Fruit fly (Drosophila melanogaster) whole organism, embryonic: Measurements from ENCODE around the gene ZnT77C.

Experiments used
- Asciz ChIP-seq: fragments of 200-800 bp; sonication (Bioruptor generic); optimal IDR thresholded peaks from 2 replicates; lab custom pipeline; 2017; ENCODE audit warnings: missing biosample characterization, mild to moderate bottlenecking, missing genetic modification characterization, missing genetic modification reagents
- CG10321 ChIP-seq: fragments of 200-800 bp; sonication (Bioruptor generic); IDR thresholded peaks from 2 replicates; pipeline ENCODE4 v1.3.6; 2022; ENCODE audit warnings: missing biosample characterization, missing genetic modification characterization
- CG11398 ChIP-seq: fragments of 200-800 bp; sonication (Bioruptor generic); optimal IDR thresholded peaks from 2 replicates; lab custom pipeline; 2016; ENCODE audit warnings: missing biosample characterization, missing genetic modification characterization
- CG12104 ChIP-seq: fragments of 200-800 bp; sonication (Bioruptor generic); optimal IDR thresholded peaks from 3 replicates; lab custom pipeline; 2016; ENCODE audit warnings: missing biosample characterization, missing genetic modification characterization
- CG13123 ChIP-seq: fragments of 200-800 bp; sonication (Bioruptor generic); optimal IDR thresholded peaks from 2 replicates; lab custom pipeline; 2016; ENCODE audit warnings: missing biosample characterization, missing genetic modification characterization
- CG14860 ChIP-seq: fragments of 200-800 bp; sonication (Bioruptor generic); IDR thresholded peaks from 3 replicates; pipeline ENCODE4 v1.3.6; 2022; ENCODE audit warnings: missing biosample characterization, missing genetic modification characterization; ENCODE audit not compliant: partially characterized antibody
- CG15514 ChIP-seq: fragments of 200-800 bp; sonication (Bioruptor generic); optimal IDR thresholded peaks from 3 replicates; lab custom pipeline; 2017; ENCODE audit warnings: missing biosample characterization, missing genetic modification characterization, mild to moderate bottlenecking, moderate library complexity, missing genetic modification reagents
- CG2889 ChIP-seq: fragments of 200-800 bp; sonication (Bioruptor generic); IDR thresholded peaks from 3 replicates; pipeline ENCODE4 v1.3.6; 2022; ENCODE audit warnings: missing biosample characterization, missing genetic modification characterization
- CG32532 ChIP-seq: fragments of 200-800 bp; sonication (Bioruptor generic); IDR thresholded peaks from 2 replicates; pipeline ENCODE4 v1.3.6; 2022; ENCODE audit warnings: missing biosample characterization, missing genetic modification characterization
- CG33213 ChIP-seq: fragments of 200-800 bp; sonication (Bioruptor generic); optimal IDR thresholded peaks from 3 replicates; lab custom pipeline; 2016; ENCODE audit warnings: missing biosample characterization, missing genetic modification characterization
- CG34224 ChIP-seq: fragments of 200-800 bp; sonication (Bioruptor generic); IDR thresholded peaks from 3 replicates; pipeline ENCODE4 v1.3.6; 2022; ENCODE audit warnings: missing biosample characterization, missing genetic modification characterization; ENCODE audit not compliant: partially characterized antibody
- CG3995 ChIP-seq: fragments of 200-800 bp; sonication (Bioruptor generic); optimal IDR thresholded peaks from 3 replicates; lab custom pipeline; 2016; ENCODE audit warnings: missing biosample characterization, missing genetic modification characterization
- CG42726 ChIP-seq: fragments of 200-800 bp; sonication (Bioruptor generic); IDR thresholded peaks from 2 replicates; pipeline ENCODE4 v1.3.6; 2022; ENCODE audit warnings: missing biosample characterization, missing genetic modification characterization; ENCODE audit not compliant: partially characterized antibody
- CG4820 ChIP-seq: fragments of 200-800 bp; sonication (Bioruptor generic); optimal IDR thresholded peaks from 3 replicates; lab custom pipeline; 2016; ENCODE audit warnings: missing biosample characterization, missing genetic modification characterization
- CG6791 ChIP-seq: fragments of 200-800 bp; sonication (Bioruptor generic); IDR thresholded peaks from 3 replicates; pipeline ENCODE4 v1.3.6; 2022; ENCODE audit warnings: missing biosample characterization, missing genetic modification characterization; ENCODE audit not compliant: partially characterized antibody
- CG8359 ChIP-seq: fragments of 200-800 bp; sonication (Bioruptor generic); optimal IDR thresholded peaks from 2 replicates; lab custom pipeline; 2017; ENCODE audit warnings: missing biosample characterization, mild to moderate bottlenecking, missing genetic modification characterization, borderline replicate concordance
- CrebB ChIP-seq: fragments of 200-800 bp; sonication (Bioruptor generic); optimal IDR thresholded peaks from 3 replicates; lab custom pipeline; 2018; ENCODE audit warnings: missing biosample characterization, mild to moderate bottlenecking, missing genetic modification characterization
- D ChIP-seq, 2 experiments: fragments of 200-800 bp in 1 of 2; fragments of >200 bp in 1 of 2; sonication (Bioruptor generic) in 1 of 2; optimal IDR thresholded peaks; 2 replicates in 1 of 2; 3 replicates in 1 of 2; lab custom pipeline; 2017; ENCODE audit warnings: mild to moderate bottlenecking in 1 of 2, missing biosample characterization in 1 of 2, missing genetic modification characterization in 1 of 2, missing genetic modification reagents in 1 of 2
- Dll ChIP-seq: fragments of 200-800 bp; sonication (Bioruptor generic); IDR thresholded peaks from 4 replicates; pipeline ENCODE4 v1.3.6; 2022; ENCODE audit warnings: missing biosample characterization, missing genetic modification characterization; ENCODE audit not compliant: partially characterized antibody
- HLH4C ChIP-seq: fragments of 200-800 bp; sonication (Bioruptor generic); IDR thresholded peaks from 3 replicates; pipeline ENCODE4 v1.3.6; 2022; ENCODE audit warnings: missing biosample characterization, missing genetic modification characterization; ENCODE audit not compliant: partially characterized antibody
- Hr51 ChIP-seq, 2 experiments: fragments of 200-800 bp; sonication (Bioruptor generic); optimal IDR thresholded peaks; 2 replicates in 1 of 2; 3 replicates in 1 of 2; lab custom pipeline; 2016 to 2018; ENCODE audit warnings: missing biosample characterization in 2 of 2, missing genetic modification characterization in 2 of 2, mild to moderate bottlenecking in 1 of 2, moderate library complexity in 1 of 2
- Lim3 ChIP-seq: fragments of 200-800 bp; sonication (Bioruptor generic); IDR thresholded peaks from 2 replicates; pipeline ENCODE4 v1.3.6; 2022; ENCODE audit warnings: missing biosample characterization, missing genetic modification characterization
- NC2β ChIP-seq: fragments of 200-800 bp; sonication (Bioruptor generic); optimal IDR thresholded peaks from 2 replicates; lab custom pipeline; 2016; ENCODE audit warnings: missing biosample characterization, missing genetic modification characterization
- Rfx ChIP-seq: fragments of 200-800 bp; sonication (Bioruptor generic); IDR thresholded peaks from 2 replicates; pipeline ENCODE4 v1.3.6; 2022; ENCODE audit warnings: missing biosample characterization, missing genetic modification characterization
- ab ChIP-seq: fragments of 200-800 bp; sonication (Bioruptor generic); optimal IDR thresholded peaks from 2 replicates; lab custom pipeline; 2016; ENCODE audit warnings: missing biosample characterization, missing genetic modification characterization
- ase ChIP-seq: fragments of 200-800 bp; sonication (Bioruptor generic); IDR thresholded peaks from 3 replicates; pipeline ENCODE4 v1.3.6; 2022; ENCODE audit warnings: missing biosample characterization, missing genetic modification characterization
- ato ChIP-seq: fragments of 200-800 bp; sonication (Bioruptor generic); IDR thresholded peaks from 2 replicates; pipeline ENCODE4 v1.3.6; 2022; ENCODE audit warnings: missing biosample characterization, missing genetic modification characterization; ENCODE audit not compliant: partially characterized antibody
- az2 ChIP-seq: fragments of 200-800 bp; sonication (Bioruptor generic); optimal IDR thresholded peaks from 3 replicates; lab custom pipeline; 2016; ENCODE audit warnings: missing biosample characterization, missing genetic modification characterization
- bcd ChIP-seq: fragments of 200-800 bp; sonication (Bioruptor generic); optimal IDR thresholded peaks from 2 replicates; lab custom pipeline; 2017; ENCODE audit warnings: missing biosample characterization, mild to moderate bottlenecking, missing genetic modification characterization
- btn ChIP-seq: fragments of 200-800 bp; sonication (Bioruptor generic); optimal IDR thresholded peaks from 2 replicates; lab custom pipeline; 2016; ENCODE audit warnings: missing biosample characterization, missing genetic modification characterization
- grn ChIP-seq: fragments of 200-800 bp; sonication (Bioruptor generic); optimal IDR thresholded peaks from 3 replicates; lab custom pipeline; 2017; ENCODE audit warnings: missing biosample characterization, missing genetic modification characterization
- hb ChIP-seq: fragments of 200-800 bp; sonication (Bioruptor generic); IDR thresholded peaks from 3 replicates; pipeline ENCODE4 v1.3.6; 2022; ENCODE audit warnings: missing biosample characterization, missing genetic modification characterization; ENCODE audit not compliant: partially characterized antibody
- lab ChIP-seq: fragments of 200-800 bp; sonication (Bioruptor generic); optimal IDR thresholded peaks from 3 replicates; lab custom pipeline; 2017; ENCODE audit warnings: missing biosample characterization, missing genetic modification characterization, mild to moderate bottlenecking, moderate library complexity, missing genetic modification reagents
- mld ChIP-seq: fragments of 200-800 bp; sonication (Bioruptor generic); IDR thresholded peaks from 3 replicates; pipeline ENCODE4 v1.3.6; 2022; ENCODE audit warnings: missing biosample characterization, missing genetic modification characterization; ENCODE audit not compliant: partially characterized antibody
- nau ChIP-seq: fragments of 200-800 bp; sonication (Bioruptor generic); optimal IDR thresholded peaks from 3 replicates; lab custom pipeline; 2017; ENCODE audit warnings: missing biosample characterization, mild to moderate bottlenecking, missing genetic modification characterization, missing genetic modification reagents
- nerfin-1 ChIP-seq: fragments of 200-800 bp; sonication (Bioruptor generic); optimal IDR thresholded peaks from 3 replicates; lab custom pipeline; 2019; ENCODE audit warnings: missing biosample characterization, mild to moderate bottlenecking, missing genetic modification characterization, moderate library complexity
- nerfin-2 ChIP-seq: fragments of 200-800 bp; sonication (Bioruptor generic); IDR thresholded peaks from 2 replicates; pipeline ENCODE4 v1.3.6; 2022; ENCODE audit warnings: missing biosample characterization, missing genetic modification characterization; ENCODE audit not compliant: partially characterized antibody
- pros ChIP-seq: fragments of 200-800 bp; sonication (Bioruptor generic); optimal IDR thresholded peaks from 3 replicates; lab custom pipeline; 2019; ENCODE audit warnings: missing biosample characterization, mild to moderate bottlenecking, missing genetic modification characterization, moderate library complexity
- ro ChIP-seq: fragments of 200-800 bp; sonication (Bioruptor generic); IDR thresholded peaks from 2 replicates; pipeline ENCODE4 v1.3.6; 2022; ENCODE audit warnings: missing biosample characterization, missing genetic modification characterization
- row ChIP-seq: fragments of 200-800 bp; sonication (Bioruptor generic); IDR thresholded peaks from 3 replicates; pipeline ENCODE4 v1.3.6; 2022; ENCODE audit warnings: missing biosample characterization, missing genetic modification characterization
- sens ChIP-seq: fragments of 200-800 bp; sonication (Bioruptor generic); peaks from one replicate; lab custom pipeline; 2016; ENCODE audit warnings: missing biosample characterization, missing genetic modification characterization
- tna ChIP-seq: fragments of 200-800 bp; sonication (Bioruptor generic); IDR thresholded peaks from 2 replicates; pipeline ENCODE4 v1.3.6; 2022; ENCODE audit warnings: missing biosample characterization, missing genetic modification characterization; ENCODE audit not compliant: partially characterized antibody
- trem ChIP-seq: fragments of 200-800 bp; optimal IDR thresholded peaks from 3 replicates; lab custom pipeline; 2019; ENCODE audit warnings: missing biosample characterization, mild to moderate bottlenecking, missing genetic modification characterization, moderate library complexity
- vnd ChIP-seq: fragments of 200-800 bp; sonication (Bioruptor generic); IDR thresholded peaks from 3 replicates; pipeline ENCODE4 v1.3.6; 2022; ENCODE audit warnings: missing biosample characterization, missing genetic modification characterization; ENCODE audit not compliant: partially characterized antibody

Gene ZnT77C

DNA sequence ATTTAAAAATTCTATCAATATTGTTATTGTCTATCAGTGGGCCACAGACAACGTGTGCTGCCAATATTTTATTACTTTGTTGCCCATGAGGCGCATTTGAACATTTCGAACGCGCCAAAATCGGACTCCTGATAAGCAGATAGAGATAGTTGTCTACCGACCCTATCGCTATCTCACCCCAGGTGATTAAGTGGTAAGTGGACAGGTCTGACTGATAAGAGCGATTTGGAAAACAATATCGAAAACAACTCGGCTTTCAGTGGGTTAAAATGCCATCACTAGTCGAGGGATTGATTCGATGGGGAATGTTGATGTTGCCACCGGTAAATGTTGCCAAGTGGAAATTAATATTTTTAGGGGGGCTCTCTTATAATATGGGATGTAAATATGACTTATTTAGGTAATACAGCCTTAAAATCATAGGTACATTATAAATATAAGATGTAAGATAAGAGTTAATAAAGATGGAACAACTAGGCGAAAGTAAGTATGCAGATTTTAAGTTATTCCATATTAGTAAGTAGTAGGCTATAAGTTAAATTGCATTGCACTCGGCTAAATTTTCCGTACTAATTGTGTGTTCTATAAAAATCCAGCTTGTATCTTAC, 3.1 kb downstream of the ZnT77C start, which contains the start of gene ND-39 (continued):
- peak; percentile 34; the same call in 1 of the 3 replicates for TF ChIP-seq row (GFP tag; lab: Robert Waterston, UW)
- TF ChIP-seq lab (GFP tag; lab: Kevin White, UChicago): peak; percentile 55
- peak; percentile 16 for TF ChIP-seq CG15514 (GFP tag; lab: Kevin White, UChicago)
- peak; percentile 82 for TF ChIP-seq CG10321 (GFP tag; lab: Robert Waterston, UW)

DNA sequence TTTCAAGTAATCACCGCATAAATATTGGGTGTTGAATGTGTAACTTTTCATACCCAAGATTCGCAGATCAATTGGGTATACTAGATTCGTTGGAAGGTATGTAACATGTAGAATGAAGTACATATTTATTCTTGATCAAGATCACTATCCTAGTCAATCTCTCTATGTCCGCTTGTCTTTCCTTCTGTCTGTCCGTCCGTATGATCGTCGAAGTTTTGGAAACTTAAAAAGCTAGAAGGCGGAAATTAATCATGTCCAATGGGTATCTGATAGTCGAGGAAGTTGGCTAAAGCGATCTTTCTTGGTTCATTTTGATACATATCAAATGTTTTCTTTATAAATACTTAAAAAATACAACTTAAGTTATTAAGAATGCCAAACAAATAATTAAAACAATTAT, 7.1 kb downstream of the ZnT77C start:
- TF ChIP-seq CG14860 (GFP tag; lab: Robert Waterston, UW): peak; percentile 60; the same call in 1 of the 3 replicates
- TF ChIP-seq pros (GFP tag; lab: Kevin White, UChicago): no peak
- 0 out of 4 replicates have a peak, but pooled peaks have one; percentile 27 for TF ChIP-seq Dll (GFP tag; lab: Robert Waterston, UW)
- TF ChIP-seq CG32532 (GFP tag; lab: Robert Waterston, UW): no peak
- peak; percentile 61 for TF ChIP-seq vnd
- peak; percentile 33; the same call in 1 of the 2 replicates for TF ChIP-seq tna
- TF ChIP-seq nerfin-2 (GFP tag; lab: Robert Waterston, UW): peak; percentile 59; the same call in 1 of the 2 replicates
- no peak for TF ChIP-seq CG33213 (GFP tag; lab: Kevin White, UChicago)
- 0 out of 3 replicates have a peak, but pooled peaks have one; percentile 20 for TF ChIP-seq CG6791 (GFP tag; lab: Robert Waterston, UW)
- no peak for TF ChIP-seq CG4820 (GFP tag; lab: Kevin White, UChicago)
- 0 out of 3 replicates have a peak, but pooled peaks have one; percentile 58 for TF ChIP-seq hb (GFP tag; lab: Robert Waterston, UW)
- 0 out of 3 replicates have a peak, but pooled peaks have one; percentile 45 for TF ChIP-seq mld (GFP tag; lab: Robert Waterston, UW)
- peak; percentile 69 for TF ChIP-seq HLH4C (GFP tag; lab: Robert Waterston, UW)
- TF ChIP-seq ato (GFP tag; lab: Robert Waterston, UW): 0 out of 2 replicates have a peak, but pooled peaks have one; percentile 9
- no peak for TF ChIP-seq CG34224 (GFP tag; lab: Robert Waterston, UW)
- TF ChIP-seq Hr51 (GFP tag; optimal IDR thresholded peaks at IDR 0.05; lab: Kevin White, UChicago): no peak
- TF ChIP-seq, all 482 proteins: peak for 10

DNA sequence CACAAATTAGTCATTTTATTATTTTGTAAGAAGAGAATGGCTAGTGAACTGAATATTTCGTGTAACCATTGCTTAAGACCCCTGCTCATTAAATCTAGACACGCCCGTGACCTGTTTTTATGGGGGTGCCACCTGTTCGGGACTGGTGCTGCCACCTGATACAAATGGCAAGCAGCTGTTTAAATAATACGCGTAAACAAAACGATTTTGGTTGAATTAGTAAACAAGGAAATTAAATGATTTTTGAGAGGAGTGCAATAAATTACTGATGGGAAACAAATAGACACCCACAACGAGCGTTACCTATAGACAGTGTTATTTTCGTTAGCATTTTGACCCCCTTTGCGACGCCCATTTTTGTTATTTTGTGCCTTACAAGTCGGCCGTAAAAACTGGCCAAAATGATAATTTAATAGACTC, 19.9 kb downstream of the ZnT77C start:
- TF ChIP-seq Rfx (GFP tag; lab: Robert Waterston, UW): no peak
- no peak for TF ChIP-seq ro (GFP tag; lab: Robert Waterston, UW)
- peak; percentile 37 for TF ChIP-seq CG3995
- TF ChIP-seq Lim3 (GFP tag; lab: Robert Waterston, UW): no peak
- TF ChIP-seq trem: peak; percentile 70
- TF ChIP-seq CG12104 (GFP tag; lab: Kevin White, UChicago): peak; percentile 79
- no peak for TF ChIP-seq CG42726 (GFP tag; lab: Robert Waterston, UW)
- TF ChIP-seq Asciz: peak; percentile 71
- no peak for TF ChIP-seq CG2889 (GFP tag; lab: Robert Waterston, UW)
- peak; percentile 53 for TF ChIP-seq ab
- peak; percentile 22 for TF ChIP-seq grn (GFP tag; lab: Kevin White, UChicago)
- TF ChIP-seq ase: no peak
- no peak for TF ChIP-seq D (optimal IDR thresholded peaks at IDR 0.05; lab: Kevin White, UChicago)
- TF ChIP-seq D (GFP tag; optimal IDR thresholded peaks at IDR 0.05; lab: Kevin White, UChicago): peak; percentile 72
- TF ChIP-seq nerfin-1 (tag; lab: Kevin White, UChicago): peak; percentile 62
- TF ChIP-seq az2 (GFP tag; lab: Kevin White, UChicago): peak; percentile 90
- TF ChIP-seq sens (GFP tag; lab: Kevin White, UChicago): peak; percentile 79
- peak; percentile 73 for TF ChIP-seq NC2β (GFP tag; lab: Kevin White, UChicago)
- TF ChIP-seq btn (GFP tag; lab: Kevin White, UChicago): peak; percentile 19
- peak; percentile 78 for TF ChIP-seq CrebB
- TF ChIP-seq nau (GFP tag; lab: Kevin White, UChicago): peak; percentile 79
- peak; percentile 89 for TF ChIP-seq bcd (GFP tag; lab: Kevin White, UChicago)
- no peak for TF ChIP-seq pros (GFP tag; lab: Kevin White, UChicago)
- no peak for TF ChIP-seq CG8359
- peak; percentile 81 for TF ChIP-seq CG13123
- TF ChIP-seq CG11398 (GFP tag; lab: Kevin White, UChicago): peak; percentile 78
